Fruit fly (Drosophila melanogaster) whole organism, larva: ENCODE measurements around the gene Polr1B.
A peak's percentile ranks its signal among the peaks of the same experiment; 100 is the strongest.

Experiments used
- noc ChIP-seq: fragments of 200-800 bp; sonication (Bioruptor generic); optimal IDR thresholded peaks from 3 replicates; lab custom pipeline; 2019; ENCODE audit warnings: missing biosample characterization, mild to moderate bottlenecking, missing genetic modification characterization, moderate library complexity

The Polr1B gene

dm6 chr2L:413894-414293, 9.8 kb downstream of the Polr1B start:
- TF ChIP-seq noc (tag; lab: Kevin White, UChicago), result no peak

- peak; percentile 82 for TF ChIP-seq noc (tag; lab: Kevin White, UChicago)
These were observed 10.7 kb downstream of the Polr1B start, which contains the start of the genes AP-2alpha and ebi for dm6 chr2L:414593-415399. Gene AP-2alpha, minus strand, starts transcription at chr2L:414777. Gene ebi, plus strand, starts transcription at chr2L:415067.

dm6 chr2L:419620-420184, 15.6 kb downstream of the Polr1B start, which contains the start of the genes CG13690 and RpLP1:
Gene CG13690, minus strand, starts transcription at chr2L:419652.
Gene RpLP1, plus strand, starts transcription at chr2L:419952.
- TF ChIP-seq noc (tag; lab: Kevin White, UChicago), result peak; percentile 76

- no peak for TF ChIP-seq noc (tag; lab: Kevin White, UChicago)
These were observed 17.2 kb downstream of the Polr1B start, which contains the start of the genes CG11885 and CG13692 for dm6 chr2L:421119-421821. Gene CG11885, minus strand, starts transcription at chr2L:421450. Gene CG13692, plus strand, starts transcription at chr2L:421771.

dm6 chr2L:422573-422972, 18.5 kb downstream of the Polr1B start, which contains the start of gene BBS8:
Gene BBS8, plus strand, starts transcription at chr2L:422873.
- TF ChIP-seq noc (tag; lab: Kevin White, UChicago), result no peak

- TF ChIP-seq noc (tag; lab: Kevin White, UChicago), result no peak
These were observed 19.1 kb downstream of the Polr1B start for dm6 chr2L:423160-423559.

dm6 chr2L:425491-425890, 21.4 kb downstream of the Polr1B start:
- no peak for TF ChIP-seq noc (tag; lab: Kevin White, UChicago)

- TF ChIP-seq noc (tag; lab: Kevin White, UChicago), result no peak
These were observed 22.4 kb downstream of the Polr1B start for dm6 chr2L:426449-426848.

dm6 chr2L:427338-428234, 23.5 kb downstream of the Polr1B start:
- no peak for TF ChIP-seq noc (tag; lab: Kevin White, UChicago)

dm6 chr2L:428380-428989, 24.4 kb downstream of the Polr1B start:
- no peak for TF ChIP-seq noc (tag; lab: Kevin White, UChicago)

dm6 chr2L:429680-430484, 25.8 kb downstream of the Polr1B start:
- peak; percentile 35 for TF ChIP-seq noc (tag; lab: Kevin White, UChicago)

- TF ChIP-seq noc (tag; lab: Kevin White, UChicago), result no peak
These were observed 26.9 kb downstream of the Polr1B start, which contains the start of gene ex for dm6 chr2L:430820-431628. Gene ex, plus strand, starts transcription at chr2L:431227.

dm6 chr2L:431629-431984, 27.5 kb downstream of the Polr1B start:
- TF ChIP-seq noc (tag; lab: Kevin White, UChicago), result no peak
